Worm (Caenorhabditis elegans): Measurements from ENCODE around the gene T14E8.2.

T14E8.2 gene

DNA sequence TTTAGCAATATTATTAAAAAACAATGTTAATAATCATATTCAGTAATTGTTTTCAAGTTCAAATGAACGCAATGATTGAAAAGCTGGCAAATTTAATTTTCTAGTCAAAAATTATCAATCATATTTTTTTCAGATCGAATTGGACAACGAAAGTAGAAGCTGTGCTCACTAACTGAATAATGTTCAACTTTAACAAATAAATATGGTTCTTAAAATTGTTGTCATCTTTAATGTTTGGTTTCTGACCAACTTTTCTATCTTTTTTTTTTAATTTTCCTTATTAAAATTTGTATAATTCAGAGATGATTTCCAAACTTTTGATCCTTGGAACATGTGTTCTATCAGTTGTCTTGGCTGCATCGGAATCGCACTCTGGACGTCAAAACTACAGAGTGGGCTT is 30.8 kb upstream of the T14E8.2 start, which contains the start of gene ttr-35:
Gene ttr-35, plus strand, starts transcription at position 301 of the 400 bp plus-strand sequence.
- no peak for TF ChIP-seq tra-4 (tag; optimal IDR thresholded peaks at IDR 0.05)
- no peak for TF ChIP-seq ets-7 (tag; optimal IDR thresholded peaks at IDR 0.05)
- TF ChIP-seq B0310.2 (tag; optimal IDR thresholded peaks at IDR 0.05): no peak
- TF ChIP-seq hmbx-1 (tag; optimal IDR thresholded peaks at IDR 0.05): no peak
- TF ChIP-seq ceh-13 (GFP tag; optimal IDR thresholded peaks at IDR 0.05): no peak
- no peak for TF ChIP-seq tbx-37 (GFP tag; conservative IDR thresholded peaks at IDR 0.05)
- no peak for TF ChIP-seq flt-1 (GFP tag; IDR thresholded peaks at IDR 0.05)
- TF ChIP-seq ceh-36 (tag; optimal IDR thresholded peaks at IDR 0.05): no peak
- no peak for TF ChIP-seq sea-1 (GFP tag; conservative IDR thresholded peaks at IDR 0.05)
- TF ChIP-seq hmg-4 (GFP tag; optimal IDR thresholded peaks at IDR 0.05): no peak
- no peak for TF ChIP-seq hnd-1 (tag; optimal IDR thresholded peaks at IDR 0.05)
- TF ChIP-seq aly-1 (tag; optimal IDR thresholded peaks at IDR 0.05): no peak
- no peak for TF ChIP-seq pes-1 (GFP tag; IDR thresholded peaks at IDR 0.05)
- no peak for TF ChIP-seq scrt-1 (GFP tag; IDR thresholded peaks at IDR 0.05)
- no peak for TF ChIP-seq F13C5.2 (tag; optimal IDR thresholded peaks at IDR 0.05)
- TF ChIP-seq ama-1 (optimal IDR thresholded peaks at IDR 0.05): no peak
- TF ChIP-seq tbx-11 (GFP tag; IDR thresholded peaks at IDR 0.05): no peak

ce11 chrX:6514466-6514865 is 28.3 kb upstream of the T14E8.2 start:
- TF ChIP-seq tra-4 (tag; optimal IDR thresholded peaks at IDR 0.05): no peak
- no peak for TF ChIP-seq aly-1 (tag; optimal IDR thresholded peaks at IDR 0.05)
- TF ChIP-seq pes-1 (GFP tag; IDR thresholded peaks at IDR 0.05): no peak

- no peak for TF ChIP-seq tbx-37 (GFP tag; conservative IDR thresholded peaks at IDR 0.05)
- TF ChIP-seq hmg-4 (GFP tag; optimal IDR thresholded peaks at IDR 0.05): no peak
- TF ChIP-seq ets-7 (tag; optimal IDR thresholded peaks at IDR 0.05): no peak
- TF ChIP-seq hnd-1 (tag; optimal IDR thresholded peaks at IDR 0.05): no peak
Observed at ce11 chrX:6515267-6515666, 27.5 kb upstream of the T14E8.2 start.

DNA sequence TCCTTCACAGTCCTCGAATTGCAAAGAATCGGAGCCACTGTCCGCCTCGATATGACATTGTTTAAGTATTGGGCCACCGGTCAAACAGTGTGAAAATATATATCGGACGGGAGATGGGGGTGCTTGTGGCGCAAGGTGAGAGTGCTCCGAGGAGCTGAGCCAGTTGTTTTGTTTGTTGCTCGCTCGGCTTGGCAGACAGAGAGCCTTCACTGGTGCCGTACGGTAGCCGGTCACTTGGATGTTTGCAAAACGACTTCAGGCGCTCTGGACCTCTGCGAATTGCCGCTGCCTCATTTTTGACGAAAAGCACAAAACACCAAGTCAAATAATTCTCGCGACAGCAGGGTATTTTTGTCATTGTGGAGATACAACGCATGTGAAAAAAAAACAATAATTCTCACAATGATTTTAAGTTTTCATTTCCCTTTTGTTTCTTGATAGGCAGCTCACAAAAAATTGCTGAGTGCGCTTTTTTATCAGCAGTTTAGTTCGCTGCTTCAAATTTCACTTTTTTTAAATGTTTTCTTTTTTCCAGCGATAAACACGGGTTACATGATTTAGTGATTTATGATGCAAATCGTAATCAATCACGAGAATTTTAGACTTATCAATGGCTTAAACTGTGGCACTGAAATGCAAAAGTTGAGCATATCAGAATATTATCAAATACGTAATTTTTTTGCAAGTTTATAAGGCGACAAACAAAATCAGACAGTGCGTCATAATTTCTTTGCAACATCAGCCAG is 25.6 kb upstream of the T14E8.2 start:
- TF ChIP-seq tbx-11 (GFP tag; IDR thresholded peaks at IDR 0.05) (no peak), tra-4 (tag; optimal IDR thresholded peaks at IDR 0.05) (no peak), sea-1 (GFP tag; conservative IDR thresholded peaks at IDR 0.05) (no peak), B0310.2 (tag; optimal IDR thresholded peaks at IDR 0.05) (no peak)

- TF ChIP-seq pes-1 (GFP tag; IDR thresholded peaks at IDR 0.05): no peak
Observed at ce11 chrX:6518537-6518936, 24.3 kb upstream of the T14E8.2 start, which contains the start of gene ets-4. ets-4 (plus strand) TSS chrX:6518883.

- TF ChIP-seq hmbx-1 (tag; optimal IDR thresholded peaks at IDR 0.05) (no peak), tbx-11 (GFP tag; IDR thresholded peaks at IDR 0.05) (no peak), pes-1 (GFP tag; IDR thresholded peaks at IDR 0.05) (no peak), ets-7 (tag; optimal IDR thresholded peaks at IDR 0.05) (no peak), tra-4 (tag; optimal IDR thresholded peaks at IDR 0.05) (no peak), ceh-13 (GFP tag; optimal IDR thresholded peaks at IDR 0.05) (no peak), B0310.2 (tag; optimal IDR thresholded peaks at IDR 0.05) (no peak), ceh-36 (tag; optimal IDR thresholded peaks at IDR 0.05) (no peak), ama-1 (optimal IDR thresholded peaks at IDR 0.05) (no peak), sea-1 (GFP tag; conservative IDR thresholded peaks at IDR 0.05) (no peak), aly-1 (tag; optimal IDR thresholded peaks at IDR 0.05) (no peak), flt-1 (GFP tag; IDR thresholded peaks at IDR 0.05) (no peak), scrt-1 (GFP tag; IDR thresholded peaks at IDR 0.05) (no peak), F13C5.2 (tag; optimal IDR thresholded peaks at IDR 0.05) (no peak), tbx-37 (GFP tag; conservative IDR thresholded peaks at IDR 0.05) (no peak), hmg-4 (GFP tag; optimal IDR thresholded peaks at IDR 0.05) (no peak), hnd-1 (tag; optimal IDR thresholded peaks at IDR 0.05) (no peak)
Observed at ce11 chrX:6519473-6519872, 23.3 kb upstream of the T14E8.2 start.

ce11 chrX:6519946-6520345 is 22.8 kb upstream of the T14E8.2 start:
- TF ChIP-seq tbx-11 (GFP tag; IDR thresholded peaks at IDR 0.05) (no peak), sea-1 (GFP tag; conservative IDR thresholded peaks at IDR 0.05) (no peak), B0310.2 (tag; optimal IDR thresholded peaks at IDR 0.05) (no peak), ceh-13 (GFP tag; optimal IDR thresholded peaks at IDR 0.05) (no peak), tra-4 (tag; optimal IDR thresholded peaks at IDR 0.05) (no peak), aly-1 (tag; optimal IDR thresholded peaks at IDR 0.05) (no peak), ets-7 (tag; optimal IDR thresholded peaks at IDR 0.05) (no peak), hmg-4 (GFP tag; optimal IDR thresholded peaks at IDR 0.05) (no peak)

DNA sequence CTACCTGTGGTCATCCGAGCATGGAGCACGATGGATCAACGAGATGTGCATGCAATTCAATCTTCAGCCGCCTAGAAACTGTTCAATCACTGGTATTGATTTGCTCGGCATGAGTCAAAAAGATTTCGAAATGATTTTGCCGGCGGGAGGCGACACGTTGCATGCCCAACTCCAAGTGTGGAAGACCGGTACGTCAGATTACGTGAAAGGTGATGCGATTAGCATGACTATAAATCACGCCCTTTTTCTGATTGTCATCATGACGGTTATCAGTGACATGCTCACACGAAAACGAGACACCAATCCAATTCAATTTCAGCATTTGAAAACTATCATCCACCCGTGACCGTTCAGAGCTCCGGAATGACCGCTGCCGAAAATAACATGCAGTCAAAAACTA is 22.1 kb upstream of the T14E8.2 start:
- TF ChIP-seq F13C5.2 (tag; optimal IDR thresholded peaks at IDR 0.05) (no peak), sea-1 (GFP tag; conservative IDR thresholded peaks at IDR 0.05) (no peak), pes-1 (GFP tag; IDR thresholded peaks at IDR 0.05) (no peak), ama-1 (optimal IDR thresholded peaks at IDR 0.05) (no peak), flt-1 (GFP tag; IDR thresholded peaks at IDR 0.05) (no peak), aly-1 (tag; optimal IDR thresholded peaks at IDR 0.05) (no peak), hnd-1 (tag; optimal IDR thresholded peaks at IDR 0.05) (no peak), tbx-11 (GFP tag; IDR thresholded peaks at IDR 0.05) (no peak), ets-7 (tag; optimal IDR thresholded peaks at IDR 0.05) (no peak), tbx-37 (GFP tag; conservative IDR thresholded peaks at IDR 0.05) (no peak), tra-4 (tag; optimal IDR thresholded peaks at IDR 0.05) (no peak), ceh-36 (tag; optimal IDR thresholded peaks at IDR 0.05) (no peak), hmbx-1 (tag; optimal IDR thresholded peaks at IDR 0.05) (no peak), ceh-13 (GFP tag; optimal IDR thresholded peaks at IDR 0.05) (no peak), scrt-1 (GFP tag; IDR thresholded peaks at IDR 0.05) (no peak), B0310.2 (tag; optimal IDR thresholded peaks at IDR 0.05) (no peak), hmg-4 (GFP tag; optimal IDR thresholded peaks at IDR 0.05) (no peak)
